Worm (Caenorhabditis elegans) whole organism, midembryonic: ENCODE measurements around the gene col-121.

Source experiments
- T22C8.4 ChIP-seq: fragments of 200-800 bp; sonication (Bioruptor generic); IDR thresholded peaks from 2 replicates; pipeline ENCODE4 v1.3.6; 2022; ENCODE audit warnings: missing genetic modification characterization, missing compliant biosample characterization
- cog-1 ChIP-seq: sonication (generic microtip); optimal IDR thresholded peaks from 2 replicates; lab custom pipeline; 2016; ENCODE audit warnings: missing genetic modification characterization, missing compliant biosample characterization
- flt-1 ChIP-seq: fragments of 200-800 bp; sonication (Bioruptor generic); IDR thresholded peaks from 2 replicates; pipeline ENCODE4 v1.3.6; 2022; ENCODE audit warnings: missing genetic modification characterization, missing compliant biosample characterization
- klf-2 ChIP-seq: fragments of 200-800 bp; sonication (Bioruptor generic); conservative IDR thresholded peaks from 2 replicates; pipeline ENCODE4 v1.3.6; 2022; ENCODE audit warnings: missing genetic modification reagents, missing genetic modification characterization, missing compliant biosample characterization
- med-1 ChIP-seq: sonication (generic microtip); optimal IDR thresholded peaks from 2 replicates; lab custom pipeline; 2017; ENCODE audit warnings: missing genetic modification characterization, mild to moderate bottlenecking, missing compliant biosample characterization, antibody characterized with exemption, missing genetic modification reagents; ENCODE audit not compliant: insufficient read depth
- ref-1 ChIP-seq: fragments of 200-800 bp; sonication (Bioruptor generic); conservative IDR thresholded peaks from 2 replicates; pipeline ENCODE4 v1.3.6; 2022; ENCODE audit warnings: missing genetic modification reagents, missing genetic modification characterization, missing compliant biosample characterization
- tab-1 ChIP-seq: fragments of 200-800 bp; sonication (Bioruptor generic); IDR thresholded peaks from 2 replicates; pipeline ENCODE4 v1.3.6; 2022; ENCODE audit warnings: missing genetic modification characterization, missing compliant biosample characterization
- ztf-23 ChIP-seq: fragments of 200-800 bp; sonication (Bioruptor generic); IDR thresholded peaks from 2 replicates; pipeline ENCODE4 v1.3.6; 2022; ENCODE audit warnings: missing genetic modification reagents, missing genetic modification characterization, missing compliant biosample characterization
- ztf-29 ChIP-seq: fragments of 200-800 bp; sonication (Bioruptor generic); IDR thresholded peaks from 2 replicates; pipeline ENCODE4 v1.3.6; 2022; ENCODE audit warnings: missing genetic modification reagents, missing genetic modification characterization, missing compliant biosample characterization

- TF ChIP-seq ztf-29 (GFP tag; lab: Robert Waterston, UW) (no peak), flt-1 (GFP tag; lab: Robert Waterston, UW) (no peak), cog-1 (tag; lab: Kevin White, UChicago) (no peak), klf-2 (GFP tag; lab: Robert Waterston, UW) (no peak), tab-1 (GFP tag; lab: Robert Waterston, UW) (no peak), T22C8.4 (GFP tag; lab: Robert Waterston, UW) (no peak), ztf-23 (GFP tag; lab: Robert Waterston, UW) (no peak), ref-1 (GFP tag; lab: Robert Waterston, UW) (no peak), med-1 (GFP tag; lab: Kevin White, UChicago) (no peak)
Measured at ce11 chrIV:9401715-9402114, 5.7 kb upstream of the col-121 start, which contains the start of gene F56D5.6.
